Worm (Caenorhabditis elegans): ENCODE results near the gene srh-195.
A peak's percentile ranks its signal among the peaks of the same experiment; 100 is the strongest.

The srh-195 gene

ce11 chrII:2137235-2137634, 20.5 kb upstream of the srh-195 start, which contains the start of gene C40A11.4:
C40A11.4 (plus strand) TSS chrII:2137422.
- TF ChIP-seq efl-1 (optimal IDR thresholded peaks at IDR 0.05) (no peak), efl-1 (GFP tag; optimal IDR thresholded peaks at IDR 0.05 in 1 of 2) (peak in 1 of 2 experiments; percentile 79), nhr-90 (tag; optimal IDR thresholded peaks at IDR 0.05; ENCODE audit: poor library complexity) (no peak)

ce11 chrII:2135604-2136003, 18.9 kb upstream of the srh-195 start, which contains the start of gene hpo-7:
hpo-7 (minus strand) TSS chrII:2135704.
- no peak for TF ChIP-seq hlh-17 (GFP tag; optimal IDR thresholded peaks at IDR 0.05; ENCODE audit: borderline replicate concordance)
- no peak for TF ChIP-seq lin-39 (tag; optimal IDR thresholded peaks at IDR 0.05)
- TF ChIP-seq F16B12.6 (tag; optimal IDR thresholded peaks at IDR 0.05) = no peak
- TF ChIP-seq unc-30 (tag; optimal IDR thresholded peaks at IDR 0.05) = no peak
- TF ChIP-seq nhr-90 (tag; optimal IDR thresholded peaks at IDR 0.05; ENCODE audit: poor library complexity) = no peak

DNA sequence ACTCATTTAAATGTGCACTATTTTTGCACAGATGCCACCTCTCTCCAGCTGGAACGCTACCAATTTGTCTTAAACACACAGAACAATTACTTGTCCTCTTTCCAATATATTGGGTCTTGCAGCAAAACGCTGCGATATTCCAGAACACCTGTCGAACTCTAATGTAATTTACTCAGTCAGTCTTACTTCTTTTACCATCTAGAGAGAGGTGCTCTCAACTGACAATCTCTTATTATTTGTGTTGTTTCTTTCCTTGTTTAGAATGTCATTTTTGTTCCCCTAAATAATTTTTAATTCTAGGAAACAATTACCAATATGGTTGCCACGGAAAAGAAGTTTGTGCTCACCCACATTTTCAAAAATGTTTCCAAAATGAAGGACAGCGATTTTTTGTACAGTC, 14.1 kb upstream of the srh-195 start, which contains the start of gene sdz-28:
TSS of gene sdz-28 (plus strand) at position 301 of the 400 bp plus-strand sequence.
- TF ChIP-seq lin-15B (tag; optimal IDR thresholded peaks at IDR 0.05) (no peak), hpl-2 (GFP tag; optimal IDR thresholded peaks at IDR 0.05) (no peak), sup-37 (GFP tag; optimal IDR thresholded peaks at IDR 0.05) (no peak), ceh-88 (GFP tag; IDR thresholded peaks at IDR 0.05) (no peak), jun-1 (tag; optimal IDR thresholded peaks at IDR 0.05) (no peak), rnt-1 (tag; optimal IDR thresholded peaks at IDR 0.05) (no peak), pqm-1 (tag; optimal IDR thresholded peaks at IDR 0.05) (no peak), nhr-12 (tag; optimal IDR thresholded peaks at IDR 0.05) (no peak), efl-3 (GFP tag; optimal IDR thresholded peaks at IDR 0.05) (no peak), aha-1 (tag; optimal IDR thresholded peaks at IDR 0.05) (no peak)

DNA sequence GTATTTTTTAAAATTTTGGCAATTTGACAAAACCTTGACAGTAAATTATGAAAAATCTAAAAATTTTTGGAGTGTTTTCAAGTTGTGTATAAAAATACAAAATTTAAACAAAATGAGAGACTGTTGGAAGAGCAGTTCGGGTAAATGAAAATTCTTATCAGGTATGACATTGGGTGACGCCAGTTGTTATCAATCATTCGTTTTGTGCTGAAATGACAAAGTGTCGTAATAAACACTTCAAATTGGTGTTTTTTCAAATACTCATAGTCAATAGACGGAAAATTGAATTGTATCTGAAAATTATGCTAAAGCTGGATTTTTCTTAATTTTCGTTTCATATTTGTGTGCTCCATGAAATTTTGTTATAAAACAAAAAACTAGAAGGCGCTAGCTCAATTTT, 6.1 kb upstream of the srh-195 start:
- TF ChIP-seq elt-2 (tag; optimal IDR thresholded peaks at IDR 0.05) (peak; percentile 39), grh-1 (GFP tag; IDR thresholded peaks at IDR 0.05) (no peak), ceh-63 (GFP tag; optimal IDR thresholded peaks at IDR 0.05) (no peak)

DNA sequence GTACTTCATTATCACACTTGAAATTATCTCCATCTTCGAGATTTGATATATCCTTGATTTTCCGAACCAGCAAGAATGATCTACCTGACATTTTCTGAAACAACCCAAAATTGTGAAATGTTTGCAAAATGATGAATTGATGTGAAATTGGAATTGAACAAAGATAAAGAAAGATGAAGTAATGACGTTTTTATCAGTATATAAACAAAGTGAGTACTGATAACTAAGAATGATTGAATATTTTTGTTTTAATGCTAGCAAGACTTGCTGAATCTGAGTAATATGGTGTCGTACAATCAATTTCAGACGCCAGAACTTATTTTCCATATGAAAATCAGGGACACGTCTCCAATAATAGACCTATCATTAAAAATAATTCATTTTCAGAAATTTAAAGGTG, 5.4 kb upstream of the srh-195 start, which contains the start of gene math-37:
TSS of gene math-37 (minus strand) at position 101 of the 400 bp plus-strand sequence.
- no peak for TF ChIP-seq lin-35 (GFP tag; optimal IDR thresholded peaks at IDR 0.05)
- no peak for TF ChIP-seq sox-4 (tag; optimal IDR thresholded peaks at IDR 0.05)
- TF ChIP-seq nhr-85 (tag) = no peak
- no peak for TF ChIP-seq aha-1 (tag; optimal IDR thresholded peaks at IDR 0.05)
- TF ChIP-seq nhr-90 (tag; optimal IDR thresholded peaks at IDR 0.05; ENCODE audit: poor library complexity) = no peak
- no peak for TF ChIP-seq ceh-88 (GFP tag; IDR thresholded peaks at IDR 0.05)
- no peak for TF ChIP-seq nhr-12 (tag; optimal IDR thresholded peaks at IDR 0.05)
- TF ChIP-seq ets-5 (GFP tag; IDR thresholded peaks at IDR 0.05) = no peak
- TF ChIP-seq nhr-47 (tag; optimal IDR thresholded peaks at IDR 0.05) = no peak
- no peak for TF ChIP-seq snu-23 (GFP tag; optimal IDR thresholded peaks at IDR 0.05)
- peak; percentile 32 for TF ChIP-seq elt-2 (tag; optimal IDR thresholded peaks at IDR 0.05)
- no peak for TF ChIP-seq hpl-2 (GFP tag; optimal IDR thresholded peaks at IDR 0.05)
- TF ChIP-seq efl-1 (optimal IDR thresholded peaks at IDR 0.05) = no peak
- peak in 1 of 2 experiments; percentile 42 for TF ChIP-seq efl-1 (GFP tag; optimal IDR thresholded peaks at IDR 0.05 in 1 of 2)
- no peak for TF ChIP-seq swsn-7 (tag; optimal IDR thresholded peaks at IDR 0.05)
- TF ChIP-seq C34B4.2 (tag; optimal IDR thresholded peaks at IDR 0.05) = no peak
- no peak for TF ChIP-seq unc-62 (GFP tag; optimal IDR thresholded peaks at IDR 0.05)
- no peak for TF ChIP-seq Y116A8C.19 (tag; optimal IDR thresholded peaks at IDR 0.05; ENCODE audit: borderline replicate concordance)
- no peak for TF ChIP-seq dpl-1 (GFP tag; optimal IDR thresholded peaks at IDR 0.05)

DNA sequence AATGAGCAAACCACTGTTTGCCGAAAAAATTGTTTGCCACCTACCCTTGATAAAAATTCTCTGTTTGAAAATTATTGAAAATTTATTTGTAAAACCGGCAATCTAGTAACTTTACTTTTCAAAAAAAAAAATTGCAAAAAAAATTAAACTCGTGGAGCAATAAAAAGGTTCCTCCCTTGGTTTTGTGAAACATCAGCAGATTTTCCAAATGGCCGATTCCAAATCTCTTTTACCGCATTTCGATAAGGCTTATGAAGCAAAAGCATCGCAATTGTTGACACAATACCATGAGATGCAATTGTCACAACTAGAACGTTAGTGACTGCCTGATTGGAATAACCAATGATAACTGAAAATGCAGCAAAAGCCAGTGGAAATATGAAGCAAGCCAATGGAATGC, 2.2 kb downstream of the srh-195 start:
- TF ChIP-seq unc-130 (tag; optimal IDR thresholded peaks at IDR 0.05) (no peak), sptf-1 (tag; optimal IDR thresholded peaks at IDR 0.05) (no peak), nhr-76 (tag; optimal IDR thresholded peaks at IDR 0.05) (no peak), grh-1 (GFP tag; IDR thresholded peaks at IDR 0.05) (no peak), dsc-1 (tag; optimal IDR thresholded peaks at IDR 0.05) (no peak), unc-30 (tag; optimal IDR thresholded peaks at IDR 0.05) (no peak), mdl-1 (tag; optimal IDR thresholded peaks at IDR 0.05) (no peak), ceh-90 (tag; optimal IDR thresholded peaks at IDR 0.05) (no peak), lin-35 (GFP tag; optimal IDR thresholded peaks at IDR 0.05) (no peak), aly-2 (tag; optimal IDR thresholded peaks at IDR 0.05) (no peak), elt-2 (tag; optimal IDR thresholded peaks at IDR 0.05) (no peak), ces-1 (GFP tag; optimal IDR thresholded peaks at IDR 0.05) (no peak), blmp-1 (tag; optimal IDR thresholded peaks at IDR 0.05) (no peak), nhr-90 (tag; optimal IDR thresholded peaks at IDR 0.05; ENCODE audit: poor library complexity) (no peak)

Data from whole organism, L1 larva.